Worm (Caenorhabditis elegans) whole organism, L1 larva: ENCODE measurements around the gene F21H7.12.

Experiments used
- C04F5.9 ChIP-seq: sonication (generic microtip); optimal IDR thresholded peaks from 2 replicates; lab custom pipeline; 2016; ENCODE audit warnings: missing genetic modification characterization, missing compliant biosample characterization
- aly-2 ChIP-seq: fragments of 150-350 bp; optimal IDR thresholded peaks from 2 replicates; lab custom pipeline; 2014; ENCODE audit warnings: missing biosample characterization, missing genetic modification characterization
- blmp-1 ChIP-seq: fragments of 150-350 bp; optimal IDR thresholded peaks from 2 replicates; lab custom pipeline; 2014; ENCODE audit warnings: missing biosample characterization, missing genetic modification characterization
- ceh-63 ChIP-seq: fragments of 200-800 bp; sonication (Bioruptor generic); optimal IDR thresholded peaks from 2 replicates; lab custom pipeline; 2018; ENCODE audit warnings: mild to moderate bottlenecking, missing genetic modification characterization, missing compliant biosample characterization
- ceh-90 ChIP-seq: sonication (generic microtip); optimal IDR thresholded peaks from 2 replicates; lab custom pipeline; 2016; ENCODE audit warnings: missing genetic modification characterization, missing compliant biosample characterization
- ces-1 ChIP-seq: fragments of 150-350 bp; optimal IDR thresholded peaks from 2 replicates; lab custom pipeline; 2014; ENCODE audit warnings: missing biosample characterization, missing genetic modification reagents, missing genetic modification characterization
- efl-3 ChIP-seq: fragments of 200-800 bp; sonication (Bioruptor generic); optimal IDR thresholded peaks from 2 replicates; lab custom pipeline; 2018; ENCODE audit warnings: mild to moderate bottlenecking, missing genetic modification characterization, missing compliant biosample characterization
- egl-13 ChIP-seq: sonication (generic microtip); optimal IDR thresholded peaks from 2 replicates; lab custom pipeline; 2016; ENCODE audit warnings: missing genotype, missing genetic modification reagents, missing genetic modification characterization, missing compliant biosample characterization
- egl-27 ChIP-seq, 2 experiments: fragments of 150-350 bp in 1 of 2; sonication (generic microtip); optimal IDR thresholded peaks; 3 replicates each; lab custom pipeline; 2017 to 2018; ENCODE audit warnings: missing biosample characterization in 2 of 2, missing genetic modification characterization in 2 of 2, missing genetic modification reagents in 2 of 2
- elt-3 ChIP-seq, 6 experiments: fragments of 150-350 bp in 1 of 6; sonication (generic microtip); optimal IDR thresholded peaks; 2 replicates each; lab custom pipeline; 2017 to 2018; ENCODE audit warnings: missing biosample characterization in 6 of 6, missing genetic modification characterization in 6 of 6, inconsistent platforms in 1 of 6
- fkh-8 ChIP-seq: sonication (generic microtip); optimal IDR thresholded peaks from 2 replicates; lab custom pipeline; 2016; ENCODE audit warnings: mild to moderate bottlenecking, missing genetic modification characterization, missing compliant biosample characterization
- fos-1 ChIP-seq: fragments of 150-350 bp; optimal IDR thresholded peaks from 2 replicates; lab custom pipeline; 2014; ENCODE audit warnings: missing biosample characterization, missing genetic modification characterization
- grh-1 ChIP-seq: fragments of 200-800 bp; sonication (Bioruptor generic); IDR thresholded peaks from 2 replicates; pipeline ENCODE4 v1.3.6; 2022; ENCODE audit warnings: missing genetic modification reagents, missing genetic modification characterization, missing compliant biosample characterization
- hlh-4 ChIP-seq: sonication (generic microtip); optimal IDR thresholded peaks from 2 replicates; lab custom pipeline; 2016; ENCODE audit warnings: mild to moderate bottlenecking, missing genetic modification characterization, missing compliant biosample characterization
- irx-1 ChIP-seq: sonication (generic microtip); optimal IDR thresholded peaks from 2 replicates; lab custom pipeline; 2016; ENCODE audit warnings: missing genetic modification characterization, missing compliant biosample characterization
- isw-1 ChIP-seq: fragments of 200-800 bp; sonication (Bioruptor generic); IDR thresholded peaks from 2 replicates; pipeline ENCODE4 v1.3.6; 2022; ENCODE audit warnings: missing genetic modification characterization, missing compliant biosample characterization
- jun-1 ChIP-seq: fragments of 150-350 bp; optimal IDR thresholded peaks from 2 replicates; lab custom pipeline; 2014; ENCODE audit warnings: missing biosample characterization, missing genetic modification reagents, missing genetic modification characterization
- lin-39 ChIP-seq: fragments of 150-350 bp; optimal IDR thresholded peaks from 2 replicates; lab custom pipeline; 2014; ENCODE audit warnings: missing biosample characterization, missing genetic modification reagents, missing genetic modification characterization
- lsy-2 ChIP-seq, 2 experiments: fragments of 150-350 bp; optimal IDR thresholded peaks; 2 replicates each; lab custom pipeline; 2014; ENCODE audit warnings: missing biosample characterization in 2 of 2, missing genetic modification characterization in 2 of 2
- mab-9 ChIP-seq: fragments of 200-800 bp; sonication (Bioruptor generic); IDR thresholded peaks from 2 replicates; pipeline ENCODE4 v1.3.6; 2022; ENCODE audit warnings: missing genetic modification reagents, missing genetic modification characterization, missing compliant biosample characterization
- mdl-1 ChIP-seq, 2 experiments: fragments of 150-350 bp; optimal IDR thresholded peaks; 2 replicates each; lab custom pipeline; 2014 to 2017; ENCODE audit warnings: missing biosample characterization in 2 of 2, missing genetic modification characterization in 2 of 2, inconsistent platforms in 1 of 2
- nhr-11 ChIP-seq: fragments of 150-350 bp; optimal IDR thresholded peaks from 2 replicates; lab custom pipeline; 2014; ENCODE audit warnings: missing biosample characterization, missing genetic modification characterization
- nhr-19 ChIP-seq: fragments of 200-800 bp; sonication (Bioruptor generic); conservative IDR thresholded peaks from 2 replicates; pipeline ENCODE4 v1.3.6; 2022; ENCODE audit warnings: missing genetic modification characterization, missing compliant biosample characterization
- nhr-28 ChIP-seq: fragments of 150-350 bp; optimal IDR thresholded peaks from 2 replicates; lab custom pipeline; 2014; ENCODE audit warnings: missing biosample characterization, missing genetic modification characterization
- nhr-47 ChIP-seq: sonication (generic microtip); optimal IDR thresholded peaks from 2 replicates; lab custom pipeline; 2016; ENCODE audit warnings: mild to moderate bottlenecking, missing genetic modification characterization, moderate library complexity, missing compliant biosample characterization
- nhr-85 ChIP-seq: sonication (generic microtip); peaks from one replicate; lab custom pipeline; 2016; ENCODE audit warnings: missing genetic modification characterization, inconsistent platforms, missing compliant biosample characterization
- nhr-90 ChIP-seq: sonication (generic microtip); optimal IDR thresholded peaks from 2 replicates; lab custom pipeline; 2016; ENCODE audit warnings: mild to moderate bottlenecking, missing genetic modification characterization, missing compliant biosample characterization; ENCODE audit not compliant: poor library complexity
- pag-3 ChIP-seq: sonication (generic microtip); optimal IDR thresholded peaks from 2 replicates; lab custom pipeline; 2017; ENCODE audit warnings: missing genetic modification characterization, mild to moderate bottlenecking, missing compliant biosample characterization, antibody characterized with exemption, borderline replicate concordance; ENCODE audit not compliant: insufficient read depth
- pax-3 ChIP-seq: fragments of 200-800 bp; sonication (Bioruptor generic); optimal IDR thresholded peaks from 2 replicates; lab custom pipeline; 2018; ENCODE audit warnings: mild to moderate bottlenecking, missing genetic modification characterization, moderate library complexity, missing compliant biosample characterization
- rnt-1 ChIP-seq: sonication (generic microtip); optimal IDR thresholded peaks from 2 replicates; lab custom pipeline; 2016; ENCODE audit warnings: mild to moderate bottlenecking, missing genetic modification characterization, moderate library complexity, missing compliant biosample characterization
- skn-1 ChIP-seq: fragments of 150-350 bp; optimal IDR thresholded peaks from 2 replicates; lab custom pipeline; 2014; ENCODE audit warnings: missing biosample characterization, missing genetic modification characterization
- sox-4 ChIP-seq: sonication (generic microtip); optimal IDR thresholded peaks from 2 replicates; lab custom pipeline; 2016; ENCODE audit warnings: missing genetic modification characterization, missing compliant biosample characterization
- sptf-1 ChIP-seq: fragments of 150-350 bp; optimal IDR thresholded peaks from 2 replicates; lab custom pipeline; 2014; ENCODE audit warnings: missing biosample characterization, missing genetic modification characterization
- swsn-7 ChIP-seq: sonication (generic microtip); optimal IDR thresholded peaks from 2 replicates; lab custom pipeline; 2016; ENCODE audit warnings: missing genetic modification characterization, missing compliant biosample characterization
- tbx-2 ChIP-seq: sonication (generic microtip); optimal IDR thresholded peaks from 2 replicates; lab custom pipeline; 2016; ENCODE audit warnings: missing genetic modification characterization, missing compliant biosample characterization
- unc-62 ChIP-seq: fragments of 150-350 bp; optimal IDR thresholded peaks from 2 replicates; lab custom pipeline; 2014; ENCODE audit warnings: missing biosample characterization, missing genetic modification reagents, missing genetic modification characterization
- vab-15 ChIP-seq: sonication (generic microtip); optimal IDR thresholded peaks from 2 replicates; lab custom pipeline; 2017; ENCODE audit warnings: missing genotype, mild to moderate bottlenecking, missing genetic modification characterization, missing compliant biosample characterization
- xbp-1 ChIP-seq: sonication (generic microtip); optimal IDR thresholded peaks from 2 replicates; lab custom pipeline; 2016; ENCODE audit warnings: missing genetic modification characterization, missing compliant biosample characterization
- ztf-11 ChIP-seq, 2 experiments: sonication (generic microtip); optimal IDR thresholded peaks; 2 replicates each; lab custom pipeline; 2016 to 2017; ENCODE audit warnings: missing genetic modification characterization in 2 of 2, missing biosample characterization in 1 of 2, missing compliant biosample characterization in 1 of 2

The F21H7.12 gene

DNA sequence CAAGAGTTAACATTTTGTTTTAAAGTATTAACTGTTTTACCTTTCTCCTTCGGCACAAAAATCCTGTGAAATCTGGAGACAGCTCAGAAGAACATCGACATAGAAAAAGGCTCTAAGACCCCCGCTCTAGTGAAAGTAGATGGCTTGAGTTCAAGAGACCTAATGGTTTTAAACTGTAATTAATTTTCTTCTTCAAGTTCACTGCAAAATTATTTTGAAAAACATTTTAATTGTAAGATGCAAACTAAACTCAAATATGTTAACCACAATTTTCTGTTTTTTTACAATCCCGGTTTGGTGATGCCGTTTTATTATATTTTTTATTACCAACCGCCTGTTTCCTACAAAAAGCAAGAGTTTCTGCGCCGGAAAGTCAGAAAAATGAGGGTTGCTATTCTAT, 3.7 kb downstream of the F21H7.12 start, which contains the start of gene clec-233 (continued):
- no peak for TF ChIP-seq egl-13 (tag; lab: Kevin White, UChicago)

ce11 chrV:16235135-16235534, 5.2 kb downstream of the F21H7.12 start, which contains the start of gene F21H7.3:
TSS of gene F21H7.3 (minus strand) at chrV:16235235.
- no peak for TF ChIP-seq C04F5.9

- TF ChIP-seq C04F5.9 (no peak), rnt-1 (tag; lab: Kevin White, UChicago) (no peak), grh-1 (GFP tag; lab: Robert Waterston, UW) (no peak), nhr-11 (tag; lab: Kevin White, UChicago) (no peak), egl-27 (tag; optimal IDR thresholded peaks at IDR 0.05; lab: Kevin White, UChicago) (no peak), jun-1 (tag; lab: Kevin White, UChicago) (no peak), sox-4 (no peak), hlh-4 (no peak), lsy-2 (tag; optimal IDR thresholded peaks at IDR 0.05; lab: Kevin White, UChicago) (no peak), mdl-1 (tag; optimal IDR thresholded peaks at IDR 0.05; lab: Kevin White, UChicago) (no peak), pag-3 (tag; lab: Kevin White, UChicago) (no peak), lin-39 (tag; lab: Kevin White, UChicago) (no peak), efl-3 (GFP tag; lab: Kevin White, UChicago) (no peak), skn-1 (tag; lab: Kevin White, UChicago) (no peak), xbp-1 (tag; lab: Kevin White, UChicago) (no peak), ceh-90 (no peak), fos-1 (no peak), ces-1 (GFP tag; lab: Kevin White, UChicago) (no peak), tbx-2 (no peak)
These were observed 5.7 kb downstream of the F21H7.12 start, which contains the start of gene srh-98 for ce11 chrV:16235647-16236046. TSS of gene srh-98 (minus strand) at chrV:16235747.

DNA sequence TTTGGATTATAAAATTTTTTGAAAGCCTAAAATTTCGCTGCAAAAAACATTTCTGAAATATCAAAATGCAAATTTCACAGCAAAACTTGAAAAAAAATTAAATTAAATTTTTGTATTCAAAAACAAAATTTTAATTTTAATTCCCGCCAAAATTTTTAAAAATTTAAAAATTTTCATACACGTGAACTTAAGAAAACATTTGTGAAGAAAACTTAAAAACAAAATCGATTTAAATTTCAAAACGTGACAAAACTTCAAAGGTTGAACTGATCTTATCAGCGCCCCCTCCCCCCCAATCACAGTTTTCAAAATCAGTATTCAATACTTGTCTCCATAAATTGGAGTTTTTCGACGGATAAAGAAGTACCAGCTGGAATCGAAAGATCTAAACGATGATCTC, 7.3 kb downstream of the F21H7.12 start, which contains the start of gene F21H7.5:
F21H7.5 (plus strand) TSS at position 301 of the 400 bp plus-strand sequence.
- TF ChIP-seq elt-3 (tag; optimal IDR thresholded peaks at IDR 0.05; lab: Kevin White, UChicago) (no peak), tbx-2 (no peak), nhr-47 (tag; lab: Kevin White, UChicago) (no peak), pag-3 (tag; lab: Kevin White, UChicago) (no peak), sox-4 (no peak), lin-39 (tag; lab: Kevin White, UChicago) (no peak), nhr-85 (tag; lab: Kevin White, UChicago) (no peak), ceh-63 (GFP tag; lab: Kevin White, UChicago) (no peak), sptf-1 (no peak), xbp-1 (tag; lab: Kevin White, UChicago) (no peak), hlh-4 (no peak), swsn-7 (tag; lab: Kevin White, UChicago) (no peak), irx-1 (tag; lab: Kevin White, UChicago) (no peak), nhr-28 (tag; lab: Kevin White, UChicago) (no peak), blmp-1 (no peak), aly-2 (tag; lab: Kevin White, UChicago) (no peak), mab-9 (GFP tag; lab: Robert Waterston, UW) (no peak), fkh-8 (tag; lab: Kevin White, UChicago) (no peak), ztf-11 (tag; optimal IDR thresholded peaks at IDR 0.05; lab: Kevin White, UChicago) (no peak), unc-62 (no peak)

- TF ChIP-seq nhr-90 (no peak), jun-1 (tag; lab: Kevin White, UChicago) (no peak), vab-15 (no peak), fos-1 (no peak), pax-3 (tag; lab: Kevin White, UChicago) (no peak), blmp-1 (no peak), isw-1 (GFP tag; lab: Robert Waterston, UW) (no peak), nhr-19 (GFP tag; lab: Robert Waterston, UW) (no peak), nhr-47 (tag; lab: Kevin White, UChicago) (no peak), lsy-2 (tag; optimal IDR thresholded peaks at IDR 0.05; lab: Kevin White, UChicago) (no peak)
These were observed 14.1 kb downstream of the F21H7.12 start, which contains the start of gene srh-104 for ce11 chrV:16244078-16244477. TSS of gene srh-104 (minus strand) at chrV:16244178.
